Worm (Caenorhabditis elegans) whole organism, late embryonic: ENCODE results near the gene fan-1.

Experiments
- C08G9.2 ChIP-seq: sonication (generic microtip); optimal IDR thresholded peaks from 2 replicates; lab custom pipeline; 2016; ENCODE audit warnings: mild to moderate bottlenecking, missing genetic modification characterization, moderate library complexity, missing compliant biosample characterization
- C38D4.7 ChIP-seq: fragments of 200-800 bp; sonication (Bioruptor generic); optimal IDR thresholded peaks from 2 replicates; lab custom pipeline; 2018; ENCODE audit warnings: mild to moderate bottlenecking, missing genetic modification characterization, moderate library complexity, missing compliant biosample characterization
- K02D7.2 ChIP-seq: sonication (generic microtip); optimal IDR thresholded peaks from 2 replicates; lab custom pipeline; 2017; ENCODE audit warnings: mild to moderate bottlenecking, missing genetic modification characterization, missing compliant biosample characterization
- T23F11.4 ChIP-seq: fragments of 200-800 bp; sonication (Bioruptor generic); optimal IDR thresholded peaks from 2 replicates; lab custom pipeline; 2018; ENCODE audit warnings: mild to moderate bottlenecking, missing genetic modification characterization, missing compliant biosample characterization
- Y22D7AL.16 ChIP-seq: sonication (generic microtip); optimal IDR thresholded peaks from 2 replicates; lab custom pipeline; 2016; ENCODE audit warnings: missing genetic modification characterization, missing compliant biosample characterization
- ahr-1 ChIP-seq: sonication (generic microtip); optimal IDR thresholded peaks from 2 replicates; lab custom pipeline; 2016; ENCODE audit warnings: missing genetic modification characterization, missing compliant biosample characterization
- ceh-14 ChIP-seq: sonication (generic microtip); optimal IDR thresholded peaks from 2 replicates; lab custom pipeline; 2016; ENCODE audit warnings: missing genotype, missing genetic modification characterization, missing compliant biosample characterization
- ceh-18 ChIP-seq: sonication (generic microtip); optimal IDR thresholded peaks from 2 replicates; lab custom pipeline; 2016; ENCODE audit warnings: missing genetic modification characterization, missing compliant biosample characterization
- ceh-2 ChIP-seq: sonication (generic microtip); optimal IDR thresholded peaks from 2 replicates; lab custom pipeline; 2016; ENCODE audit warnings: missing genotype, missing genetic modification characterization, missing compliant biosample characterization
- ceh-22 ChIP-seq: sonication (generic microtip); optimal IDR thresholded peaks from 2 replicates; lab custom pipeline; 2017; ENCODE audit warnings: missing biosample characterization, missing genetic modification characterization
- ceh-24 ChIP-seq: sonication (generic microtip); optimal IDR thresholded peaks from 2 replicates; lab custom pipeline; 2016; ENCODE audit warnings: mild to moderate bottlenecking, missing genetic modification characterization, missing compliant biosample characterization
- ceh-31 ChIP-seq: sonication (generic microtip); optimal IDR thresholded peaks from 2 replicates; lab custom pipeline; 2016; ENCODE audit warnings: missing genetic modification characterization, missing compliant biosample characterization
- ceh-45 ChIP-seq: fragments of 200-800 bp; sonication (Bioruptor generic); IDR thresholded peaks from 2 replicates; pipeline ENCODE4 v1.3.6; 2022; ENCODE audit warnings: missing genetic modification reagents, missing genetic modification characterization, missing compliant biosample characterization
- ceh-48 ChIP-seq: sonication (generic microtip); optimal IDR thresholded peaks from 2 replicates; lab custom pipeline; 2016; ENCODE audit warnings: missing genetic modification characterization, inconsistent platforms, missing compliant biosample characterization
- ceh-6 ChIP-seq: fragments of 200-800 bp; sonication (Bioruptor generic); optimal IDR thresholded peaks from 2 replicates; lab custom pipeline; 2018; ENCODE audit warnings: mild to moderate bottlenecking, missing genetic modification characterization, missing compliant biosample characterization
- ceh-9 ChIP-seq: sonication (generic microtip); optimal IDR thresholded peaks from 2 replicates; lab custom pipeline; 2016; ENCODE audit warnings: mild to moderate bottlenecking, missing genetic modification characterization, inconsistent platforms, missing compliant biosample characterization
- dve-1 ChIP-seq: sonication (generic microtip); optimal IDR thresholded peaks from 2 replicates; lab custom pipeline; 2017; ENCODE audit warnings: antibody characterized with exemption, mild to moderate bottlenecking, missing genetic modification characterization, missing compliant biosample characterization
- elt-2 ChIP-seq: sonication (generic microtip); optimal IDR thresholded peaks from 2 replicates; lab custom pipeline; 2016; ENCODE audit warnings: missing genetic modification reagents, missing genetic modification characterization, missing compliant biosample characterization
- eyg-1 ChIP-seq: sonication (generic microtip); optimal IDR thresholded peaks from 2 replicates; lab custom pipeline; 2016; ENCODE audit warnings: missing genotype, missing genetic modification characterization, missing compliant biosample characterization
- hlh-13 ChIP-seq: fragments of 200-800 bp; sonication (Bioruptor generic); optimal IDR thresholded peaks from 2 replicates; lab custom pipeline; 2018; ENCODE audit warnings: mild to moderate bottlenecking, missing genetic modification characterization, missing compliant biosample characterization
- hlh-15 ChIP-seq: sonication (generic microtip); optimal IDR thresholded peaks from 2 replicates; lab custom pipeline; 2016; ENCODE audit warnings: missing genetic modification characterization, missing compliant biosample characterization
- hlh-30 ChIP-seq: sonication (generic microtip); optimal IDR thresholded peaks from 2 replicates; lab custom pipeline; 2017; ENCODE audit warnings: antibody characterized with exemption, missing genetic modification characterization, missing compliant biosample characterization; ENCODE audit not compliant: insufficient read depth
- hlh-6 ChIP-seq: sonication (generic microtip); optimal IDR thresholded peaks from 2 replicates; lab custom pipeline; 2016; ENCODE audit warnings: missing genotype, missing genetic modification characterization, missing compliant biosample characterization
- lim-6 ChIP-seq: sonication (generic microtip); optimal IDR thresholded peaks from 2 replicates; lab custom pipeline; 2016; ENCODE audit warnings: missing genetic modification characterization, missing compliant biosample characterization
- lin-11 ChIP-seq: fragments of 200-800 bp; sonication (Bioruptor generic); optimal IDR thresholded peaks from 2 replicates; lab custom pipeline; 2018; ENCODE audit warnings: mild to moderate bottlenecking, missing genetic modification characterization, missing compliant biosample characterization
- mec-3 ChIP-seq: sonication (generic microtip); optimal IDR thresholded peaks from 2 replicates; lab custom pipeline; 2016; ENCODE audit warnings: borderline replicate concordance, missing genetic modification characterization, missing compliant biosample characterization
- nfya-1 ChIP-seq: sonication (generic microtip); optimal IDR thresholded peaks from 2 replicates; lab custom pipeline; 2017; ENCODE audit warnings: missing genetic modification characterization, mild to moderate bottlenecking, missing compliant biosample characterization, antibody characterized with exemption, moderate library complexity
- nhr-232 ChIP-seq: sonication (generic microtip); optimal IDR thresholded peaks from 2 replicates; lab custom pipeline; 2016; ENCODE audit warnings: missing genetic modification characterization, missing compliant biosample characterization
- pax-1 ChIP-seq: fragments of 150-350 bp; optimal IDR thresholded peaks from 2 replicates; lab custom pipeline; 2014; ENCODE audit warnings: missing biosample characterization, missing genetic modification characterization
- pha-4 ChIP-seq: fragments of 150-350 bp; optimal IDR thresholded peaks from 2 replicates; lab custom pipeline; 2018; ENCODE audit warnings: missing biosample characterization, missing genetic modification reagents, missing genetic modification characterization
- pqm-1 ChIP-seq: sonication (generic microtip); optimal IDR thresholded peaks from 2 replicates; lab custom pipeline; 2016; ENCODE audit warnings: missing genetic modification characterization, missing compliant biosample characterization
- pros-1 ChIP-seq: fragments of 150-350 bp; optimal IDR thresholded peaks from 2 replicates; lab custom pipeline; 2014; ENCODE audit warnings: missing biosample characterization, missing genetic modification reagents, missing genetic modification characterization
- sdc-2 ChIP-seq: sonication (generic microtip); optimal IDR thresholded peaks from 2 replicates; lab custom pipeline; 2016; ENCODE audit warnings: missing genotype, missing genetic modification characterization, missing compliant biosample characterization
- syd-9 ChIP-seq: sonication (generic microtip); optimal IDR thresholded peaks from 2 replicates; lab custom pipeline; 2016; ENCODE audit warnings: mild to moderate bottlenecking, missing genetic modification characterization, moderate library complexity, missing compliant biosample characterization
- tbx-2 ChIP-seq: sonication (generic microtip); optimal IDR thresholded peaks from 2 replicates; lab custom pipeline; 2016; ENCODE audit warnings: missing genetic modification characterization, missing compliant biosample characterization
- tbx-7 ChIP-seq: sonication (generic microtip); optimal IDR thresholded peaks from 2 replicates; lab custom pipeline; 2016; ENCODE audit warnings: missing genotype, missing genetic modification characterization, missing compliant biosample characterization
- unc-42 ChIP-seq: sonication (generic microtip); optimal IDR thresholded peaks from 2 replicates; lab custom pipeline; 2016; ENCODE audit warnings: missing genotype, missing genetic modification characterization, missing compliant biosample characterization
- unc-55 ChIP-seq: sonication (generic microtip); optimal IDR thresholded peaks from 2 replicates; lab custom pipeline; 2017; ENCODE audit warnings: missing biosample characterization, missing genetic modification reagents, missing genetic modification characterization
- unc-86 ChIP-seq: sonication (generic microtip); optimal IDR thresholded peaks from 2 replicates; lab custom pipeline; 2016; ENCODE audit warnings: missing genetic modification characterization, missing compliant biosample characterization
- zip-5 ChIP-seq: sonication (generic microtip); optimal IDR thresholded peaks from 2 replicates; lab custom pipeline; 2016; ENCODE audit warnings: missing genetic modification characterization, missing compliant biosample characterization
- ztf-16 ChIP-seq: sonication (generic microtip); optimal IDR thresholded peaks from 2 replicates; lab custom pipeline; 2017; ENCODE audit warnings: missing genetic modification characterization, missing compliant biosample characterization

fan-1 gene

DNA sequence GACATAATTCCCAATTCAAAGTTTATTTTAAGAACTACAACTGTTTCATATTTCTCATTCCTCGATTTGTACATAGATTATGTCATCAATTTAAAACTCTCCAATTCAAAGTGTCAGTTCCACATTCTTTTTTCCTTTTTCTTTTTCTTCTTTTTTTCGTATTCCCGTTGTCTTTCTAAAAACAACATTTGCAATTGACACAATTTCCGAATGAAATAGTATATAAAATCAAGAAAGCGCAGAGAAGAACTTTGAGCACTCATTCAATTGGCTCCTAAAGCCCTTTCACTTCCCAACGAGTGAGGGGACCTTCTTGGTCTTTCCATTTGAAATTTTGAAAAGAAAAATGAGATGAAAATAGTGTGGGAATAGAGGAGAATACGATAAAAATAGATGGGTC is 1.1 kb upstream of the fan-1 start:
- peak; percentile 27 for TF ChIP-seq unc-42 (tag; lab: Kevin White, UChicago)
- no peak for TF ChIP-seq unc-55 (GFP tag; lab: Kevin White, UChicago)

DNA sequence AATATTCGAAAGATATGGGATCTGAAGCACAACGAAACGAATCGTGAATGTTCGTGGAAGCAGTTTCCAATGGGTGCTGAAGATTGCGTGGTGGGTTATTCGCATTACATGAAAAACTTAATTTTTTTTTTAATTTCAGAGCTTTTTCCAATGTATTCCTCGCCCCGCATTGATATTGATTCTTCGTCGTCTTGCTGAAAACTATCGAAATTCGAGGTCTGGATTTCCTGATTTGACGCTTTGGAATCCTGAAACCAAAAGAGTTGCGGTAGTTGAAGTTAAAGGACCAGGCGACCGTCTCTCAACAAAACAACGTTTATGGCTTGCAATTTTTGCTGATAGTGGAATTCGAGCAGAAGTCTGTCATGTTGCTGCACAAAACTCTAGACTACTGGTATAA is 3.5 kb downstream of the fan-1 start:
- TF ChIP-seq sdc-2 (tag; lab: Kevin White, UChicago) = no peak
- TF ChIP-seq hlh-13 (GFP tag; lab: Kevin White, UChicago) = no peak
- TF ChIP-seq T23F11.4 (GFP tag; lab: Kevin White, UChicago) = no peak
- TF ChIP-seq mec-3 (tag; lab: Kevin White, UChicago) = no peak
- no peak for TF ChIP-seq Y22D7AL.16 (tag; lab: Kevin White, UChicago)
- TF ChIP-seq ztf-16 = no peak
- no peak for TF ChIP-seq unc-86 (tag; lab: Kevin White, UChicago)
- TF ChIP-seq syd-9 = no peak
- no peak for TF ChIP-seq ceh-48
- no peak for TF ChIP-seq ceh-2
- TF ChIP-seq hlh-15 = no peak
- TF ChIP-seq pha-4 (tag; lab: Kevin White, UChicago) = no peak
- no peak for TF ChIP-seq ceh-22 (tag; lab: Kevin White, UChicago)
- TF ChIP-seq dve-1 (tag; lab: Kevin White, UChicago) = no peak
- no peak for TF ChIP-seq ahr-1
- TF ChIP-seq hlh-6 (tag; lab: Kevin White, UChicago) = no peak
- TF ChIP-seq nhr-232 (tag; lab: Kevin White, UChicago) = no peak
- no peak for TF ChIP-seq pax-1
- no peak for TF ChIP-seq tbx-7 (tag; lab: Kevin White, UChicago)

DNA sequence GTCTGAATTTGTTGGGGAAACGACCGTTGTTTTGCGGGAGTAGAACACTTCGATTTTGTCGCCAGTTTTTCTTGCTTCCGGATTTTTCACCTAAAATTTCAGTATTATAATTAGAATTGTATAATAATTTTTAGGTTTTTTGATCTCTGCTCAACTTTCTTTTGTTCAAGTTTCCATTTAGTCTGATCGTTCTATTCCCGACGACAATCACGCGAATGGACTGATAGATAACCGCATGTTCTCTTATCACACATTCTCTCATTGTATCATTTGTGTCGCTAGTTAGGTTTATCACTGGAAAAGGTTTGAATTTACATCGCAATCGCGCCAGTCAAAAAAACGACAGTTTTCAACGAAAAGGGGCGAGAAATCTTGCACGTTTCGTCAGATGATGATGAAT is 6.4 kb downstream of the fan-1 start:
- TF ChIP-seq tbx-7 (tag; lab: Kevin White, UChicago) = no peak
- TF ChIP-seq elt-2 = peak; percentile 86
- TF ChIP-seq, all 69 proteins: peak for 1

DNA sequence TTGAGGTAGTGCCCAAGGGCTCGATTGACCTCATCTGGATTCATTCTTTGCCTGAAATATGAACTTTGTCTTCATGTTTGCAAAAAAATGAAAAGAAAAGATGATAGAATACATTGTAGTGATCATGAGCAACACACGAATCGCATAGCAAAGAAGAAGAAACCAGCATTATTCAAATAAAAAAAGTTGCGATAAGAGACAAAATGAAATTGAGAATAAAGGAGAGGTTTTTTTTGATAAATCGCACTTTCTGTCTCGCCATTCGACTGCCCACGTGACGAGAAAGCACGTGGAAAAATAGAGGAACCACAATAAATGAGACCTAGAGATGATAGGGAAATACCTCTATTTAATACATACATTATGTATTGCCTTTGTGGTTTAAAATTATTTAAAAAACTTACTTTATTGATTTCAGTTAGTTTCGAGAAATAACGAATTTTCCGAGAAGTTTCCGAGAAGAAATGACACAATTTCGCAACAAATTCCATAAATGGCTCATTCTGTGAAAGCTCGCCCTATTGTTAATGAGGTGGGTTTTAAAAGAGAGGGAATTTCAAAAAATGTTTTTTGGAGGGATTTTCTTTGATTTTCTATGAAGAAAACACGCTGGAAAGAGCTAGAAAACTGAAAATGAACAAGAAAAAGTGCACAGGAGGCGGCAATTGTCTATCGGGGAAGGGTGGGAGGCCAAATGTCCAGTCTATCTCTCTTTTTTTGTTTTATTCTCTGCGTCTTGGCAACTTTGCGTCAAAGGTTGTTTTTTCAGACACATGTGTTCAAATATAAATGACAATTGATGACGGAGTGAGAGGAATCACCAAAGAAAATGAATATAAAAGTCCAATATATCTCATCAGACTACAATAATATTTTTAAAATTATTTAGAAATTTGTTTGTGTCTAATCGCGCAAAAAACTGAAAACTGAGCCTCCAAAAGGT is 7.2 kb downstream of the fan-1 start, which contains the start of gene paqr-1:
paqr-1 (minus strand) TSS at position 51 of the 943 bp plus-strand sequence.
- TF ChIP-seq ceh-24 (tag; lab: Kevin White, UChicago) = no peak
- TF ChIP-seq lim-6 (tag; lab: Kevin White, UChicago) = no peak
- peak; percentile 50 for TF ChIP-seq hlh-30
- peak; percentile 21 for TF ChIP-seq ceh-31
- no peak for TF ChIP-seq sdc-2 (tag; lab: Kevin White, UChicago)
- TF ChIP-seq unc-42 (tag; lab: Kevin White, UChicago) = peak; percentile 15
- no peak for TF ChIP-seq ceh-18 (tag; lab: Kevin White, UChicago)
- TF ChIP-seq, all 69 proteins: peak for 3

DNA sequence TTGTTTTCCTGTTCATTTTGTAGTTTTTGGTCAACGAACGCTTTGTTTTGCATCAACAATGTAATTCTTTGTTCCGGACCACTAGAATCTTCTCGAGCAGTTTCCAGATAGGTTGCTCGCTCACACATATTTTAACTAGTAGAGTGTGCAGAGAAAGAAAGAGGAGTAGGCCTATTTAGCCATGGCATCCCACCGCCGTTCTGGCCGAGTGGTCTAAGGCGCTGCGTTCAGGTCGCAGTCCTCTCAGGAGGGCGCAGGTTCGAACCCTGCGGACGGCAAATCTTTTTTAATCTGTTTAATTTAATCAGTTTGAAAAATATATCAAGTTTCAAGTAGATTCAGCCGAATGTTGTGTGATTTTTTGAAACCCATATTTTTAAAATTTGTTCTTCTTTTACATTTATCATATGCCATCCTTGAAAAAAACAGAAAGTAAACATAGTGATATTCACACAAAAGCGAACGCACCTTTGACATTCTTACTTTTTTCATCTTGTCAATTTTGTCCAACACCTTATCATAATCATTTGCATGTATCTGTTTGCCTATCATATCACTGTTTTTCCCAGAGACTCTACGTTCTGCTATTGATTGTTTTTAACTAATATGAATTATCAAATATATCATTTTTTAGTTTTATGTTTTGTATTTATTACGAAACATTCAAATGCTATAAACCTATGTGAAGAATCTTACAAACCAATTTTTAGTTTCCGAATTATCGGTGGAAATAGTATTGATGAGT is 8.3 kb downstream of the fan-1 start, which contains the start of gene try-3:
try-3 (plus strand) TSS at position 532 of the 745 bp plus-strand sequence.
- TF ChIP-seq tbx-2 (tag; lab: Kevin White, UChicago) (peak; percentile 49), ceh-9 (tag; lab: Kevin White, UChicago) (no peak), eyg-1 (tag; lab: Kevin White, UChicago) (peak; percentile 36), K02D7.2 (tag; lab: Kevin White, UChicago) (peak; percentile 2), ceh-45 (GFP tag; lab: Robert Waterston, UW) (no peak), ahr-1 (peak; percentile 16), ceh-18 (tag; lab: Kevin White, UChicago) (peak; percentile 17), ceh-48 (no peak), dve-1 (tag; lab: Kevin White, UChicago) (peak; percentile 68), ceh-22 (tag; lab: Kevin White, UChicago) (no peak), pqm-1 (tag; lab: Kevin White, UChicago) (peak; percentile 26), nfya-1 (peak; percentile 58), C38D4.7 (GFP tag; lab: Kevin White, UChicago) (peak; percentile 34), C08G9.2 (tag; lab: Kevin White, UChicago) (peak; percentile 17), zip-5 (tag; lab: Kevin White, UChicago) (peak; percentile 22), ceh-6 (GFP tag; lab: Kevin White, UChicago) (peak; percentile 58), ceh-14 (tag; lab: Kevin White, UChicago) (peak; percentile 41), lin-11 (tag; lab: Kevin White, UChicago) (peak; percentile 56), hlh-30 (no peak), pros-1 (tag; lab: Kevin White, UChicago) (peak; percentile 23), lim-6 (tag; lab: Kevin White, UChicago) (no peak)
